Worm (Caenorhabditis elegans): Measurements from ENCODE around the gene F02E11.7.

The F02E11.7 gene

DNA sequence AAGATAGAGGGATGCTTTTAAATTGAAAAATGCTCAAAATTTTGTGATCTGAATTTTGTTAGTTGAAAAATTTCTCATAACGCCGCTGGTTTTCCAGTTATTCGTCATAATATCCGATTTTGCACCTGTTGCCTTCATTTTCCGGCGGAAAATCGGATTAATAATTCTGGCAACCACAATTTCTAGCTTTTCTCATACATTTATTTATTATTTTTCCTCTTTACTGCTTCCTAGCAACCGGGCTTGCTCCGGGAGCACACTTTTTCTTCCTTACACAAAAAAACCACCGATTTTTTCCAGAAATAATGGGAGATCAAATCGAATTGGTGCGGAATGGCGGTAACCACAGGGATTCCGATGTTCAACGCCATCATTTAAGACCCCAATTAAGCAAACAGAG, at the start of gene F02E11.7:
F02E11.7 (plus strand) TSS at position 301 of the 400 bp plus-strand sequence.
- no peak for TF ChIP-seq unc-62 (GFP tag; optimal IDR thresholded peaks at IDR 0.05)

DNA sequence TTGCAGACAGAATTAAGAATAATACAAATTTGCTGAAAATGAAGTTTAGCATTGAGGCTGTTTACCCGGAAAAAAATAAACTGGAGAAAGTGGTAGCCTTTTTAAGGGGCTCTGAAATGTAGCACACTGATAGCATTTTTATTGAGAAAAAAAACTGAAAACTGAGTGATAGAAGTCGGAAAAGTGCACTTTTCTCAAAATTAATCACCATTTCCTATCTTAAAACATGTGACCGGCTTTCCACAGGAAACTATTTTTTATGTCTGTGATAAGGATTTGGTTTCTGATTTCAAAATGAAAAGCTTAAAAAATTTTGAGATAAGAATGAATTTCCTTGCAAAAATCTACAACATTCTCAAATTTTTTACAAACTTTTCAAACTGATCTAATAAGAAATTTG, 46.7 kb upstream of the F02E11.7 start, which contains the start of gene ZC239.22:
ZC239.22 (minus strand) TSS at position 101 of the 400 bp plus-strand sequence.
- TF ChIP-seq unc-62 (GFP tag; optimal IDR thresholded peaks at IDR 0.05), result no peak

DNA sequence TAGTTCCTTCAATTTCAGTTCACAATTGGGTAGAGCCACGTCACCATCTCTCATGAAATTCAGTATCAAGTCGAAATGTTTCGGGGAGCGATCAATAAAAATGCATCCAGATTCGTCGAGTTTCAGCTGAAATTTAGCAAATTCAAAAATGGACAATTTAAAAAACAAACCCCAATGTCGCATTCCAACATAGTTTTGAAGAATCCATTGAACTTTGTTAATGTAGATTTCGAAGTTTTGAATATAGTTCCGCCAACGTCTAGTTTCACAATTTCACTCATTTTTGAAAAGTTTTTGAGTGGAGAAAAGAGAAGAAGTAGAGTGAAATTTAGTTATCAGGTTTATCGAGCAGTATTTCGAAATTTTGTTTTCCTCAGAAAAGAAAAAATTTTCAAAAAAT, 45.7 kb upstream of the F02E11.7 start, which contains the start of gene ZC239.14:
ZC239.14 (minus strand) TSS at position 305 of the 400 bp plus-strand sequence.
- TF ChIP-seq unc-62 (GFP tag; optimal IDR thresholded peaks at IDR 0.05), result no peak

DNA sequence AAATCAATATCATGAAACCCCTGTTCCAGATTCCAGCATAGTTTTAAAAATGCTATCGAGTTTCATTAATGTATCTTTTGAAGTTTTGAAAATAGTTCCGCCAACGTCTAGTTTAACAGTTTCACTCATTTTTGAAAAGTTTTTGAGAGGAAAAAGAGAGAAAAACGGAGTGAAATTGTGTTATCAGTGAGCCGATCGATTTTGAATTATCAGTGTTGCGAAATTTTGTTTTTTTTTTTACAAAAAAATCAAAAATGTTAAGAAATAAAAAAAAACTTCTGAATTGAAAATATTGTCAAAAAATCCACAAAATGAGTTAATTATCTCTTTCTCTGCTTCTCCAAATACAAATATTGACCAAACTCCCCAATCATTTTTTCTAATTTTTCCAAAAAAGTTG, 44.8 kb upstream of the F02E11.7 start, which contains the start of gene ZC239.13:
ZC239.13 (minus strand) TSS at position 154 of the 400 bp plus-strand sequence.
- TF ChIP-seq unc-62 (GFP tag; optimal IDR thresholded peaks at IDR 0.05), result no peak

DNA sequence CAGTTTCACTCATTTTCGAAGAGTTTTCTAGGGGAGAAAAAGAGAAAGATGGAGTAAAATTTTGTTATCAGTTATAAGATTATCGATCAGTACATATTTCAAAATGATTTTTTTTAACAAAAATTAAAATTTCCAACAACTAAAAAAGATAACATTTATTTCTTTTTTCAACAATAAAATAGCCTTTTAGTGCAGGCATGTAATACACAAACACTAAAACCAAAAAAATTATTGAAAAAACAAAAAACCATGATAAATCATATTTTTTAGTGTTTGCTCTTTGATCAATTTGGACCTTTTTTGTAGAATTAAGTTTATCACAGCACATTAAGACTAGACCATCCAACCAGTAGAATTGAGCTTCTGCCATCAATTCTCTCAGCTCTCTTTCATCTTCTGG, 42.8 kb upstream of the F02E11.7 start, which contains the start of gene ZC239.15:
ZC239.15 (minus strand) TSS at position 101 of the 400 bp plus-strand sequence.
- TF ChIP-seq unc-62 (GFP tag; optimal IDR thresholded peaks at IDR 0.05), result no peak

DNA sequence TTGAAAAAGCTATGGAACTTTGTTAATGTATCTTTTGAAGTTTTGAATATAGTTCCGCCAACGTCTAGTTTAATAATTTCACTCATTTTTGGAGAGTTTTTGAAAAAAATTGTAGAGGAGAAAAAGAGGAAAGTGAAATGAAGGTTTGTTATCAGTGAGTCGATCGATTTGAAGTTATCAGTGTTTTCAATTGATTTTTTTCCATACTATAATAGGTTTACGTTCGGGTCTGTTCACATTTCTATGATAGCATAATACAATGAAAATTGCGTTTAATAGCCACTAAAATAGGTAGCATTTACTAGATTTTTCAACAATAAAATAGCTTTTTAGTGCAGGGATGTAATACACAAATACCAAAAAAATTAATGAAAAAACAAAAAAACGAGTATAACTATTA, 42.3 kb upstream of the F02E11.7 start, which contains the start of gene ZC239.16:
ZC239.16 (minus strand) TSS at position 120 of the 400 bp plus-strand sequence.
- TF ChIP-seq unc-62 (GFP tag; optimal IDR thresholded peaks at IDR 0.05), result no peak

DNA sequence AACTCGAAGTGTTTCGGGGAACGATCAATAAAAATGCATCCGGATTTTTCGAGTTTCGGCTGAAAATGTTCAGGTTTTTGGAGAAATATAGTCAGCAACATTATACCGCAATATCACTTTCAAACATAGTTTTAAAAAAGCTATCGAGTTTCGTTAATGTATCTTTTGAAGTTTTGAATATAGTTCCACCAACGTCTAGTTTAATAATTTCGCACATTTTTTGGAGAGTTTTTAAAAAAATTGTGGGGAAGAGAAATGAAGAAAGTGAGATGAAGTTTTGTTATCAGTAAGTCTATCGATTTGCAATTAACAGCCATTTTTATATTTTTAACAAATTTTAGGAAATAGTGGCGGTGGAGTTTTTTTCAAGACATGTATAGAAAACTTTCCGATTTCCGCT, 41.7 kb upstream of the F02E11.7 start, which contains the start of gene ZC239.17:
ZC239.17 (minus strand) TSS at position 101 of the 400 bp plus-strand sequence.
- no peak for TF ChIP-seq unc-62 (GFP tag; optimal IDR thresholded peaks at IDR 0.05)

DNA sequence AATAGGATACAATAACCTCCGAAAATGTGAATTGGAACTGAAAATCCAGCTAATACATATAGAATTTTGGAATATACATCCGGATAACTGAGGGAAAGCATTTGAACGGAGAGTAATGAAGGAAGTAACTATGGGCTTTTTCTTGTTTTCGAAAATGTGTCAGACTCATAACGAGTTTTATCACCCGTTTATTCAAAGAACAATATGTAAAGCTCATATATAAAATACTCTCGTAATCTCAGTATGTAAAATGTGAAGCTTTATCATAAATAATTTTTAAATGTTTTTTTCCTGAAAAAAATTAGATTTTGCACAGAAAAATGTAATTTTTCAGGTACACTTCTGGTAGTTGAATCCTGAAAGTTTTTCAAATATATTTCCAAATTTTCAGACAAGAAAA, 37.0 kb upstream of the F02E11.7 start, which contains the start of gene srh-297:
srh-297 (minus strand) TSS at position 101 of the 400 bp plus-strand sequence.
- TF ChIP-seq unc-62 (GFP tag; optimal IDR thresholded peaks at IDR 0.05), result no peak

DNA sequence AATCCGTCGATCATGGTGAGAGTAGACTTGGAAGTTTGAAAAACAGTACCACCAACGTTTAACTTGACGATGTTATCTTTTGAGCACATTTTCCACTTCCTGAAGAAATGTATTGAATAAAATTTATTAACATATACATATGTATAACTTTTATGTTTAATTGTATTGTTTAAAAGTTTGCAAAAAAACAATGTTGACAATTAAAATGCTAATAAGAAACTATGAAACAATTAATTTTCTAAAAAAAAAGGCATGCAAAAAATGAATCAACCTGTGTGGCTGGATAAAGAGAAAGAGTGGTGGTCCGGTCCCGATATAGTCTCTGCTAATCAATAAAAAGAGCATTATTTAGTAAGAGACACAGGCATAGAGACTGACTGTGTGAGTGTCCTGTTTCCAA, 32.7 kb upstream of the F02E11.7 start, which contains the start of gene C17F4.8:
C17F4.8 (minus strand) TSS at position 101 of the 400 bp plus-strand sequence.
- TF ChIP-seq unc-62 (GFP tag; optimal IDR thresholded peaks at IDR 0.05), result no peak

DNA sequence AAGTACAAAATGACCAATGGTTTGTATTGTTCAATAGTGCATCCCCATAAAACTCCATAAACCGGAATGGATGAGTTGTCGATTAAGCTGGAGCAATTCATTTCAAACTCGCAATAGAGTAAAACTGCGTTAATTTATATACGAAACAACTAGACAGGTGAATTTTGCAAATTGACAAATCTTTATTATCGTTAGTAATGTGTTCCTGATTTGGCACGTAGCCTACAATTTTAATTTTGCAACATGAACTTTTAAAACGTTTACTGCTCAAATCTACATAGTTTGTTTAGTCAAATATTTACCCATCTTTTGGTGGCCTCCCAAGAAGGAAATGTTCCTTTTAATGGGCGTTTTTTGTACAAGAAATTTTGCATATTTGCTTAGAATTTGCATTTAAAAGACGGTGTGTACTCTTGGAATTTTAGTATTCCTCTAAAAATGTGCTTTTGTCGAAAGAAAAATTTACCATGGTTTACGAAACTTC, 30.4 kb upstream of the F02E11.7 start, which contains the start of the genes srz-67 and C17F4.11:
srz-67 (minus strand) TSS at position 101 of the 484 bp plus-strand sequence.
C17F4.11 (plus strand) TSS at position 434 of the 484 bp plus-strand sequence.
- no peak for TF ChIP-seq unc-62 (GFP tag; optimal IDR thresholded peaks at IDR 0.05)

DNA sequence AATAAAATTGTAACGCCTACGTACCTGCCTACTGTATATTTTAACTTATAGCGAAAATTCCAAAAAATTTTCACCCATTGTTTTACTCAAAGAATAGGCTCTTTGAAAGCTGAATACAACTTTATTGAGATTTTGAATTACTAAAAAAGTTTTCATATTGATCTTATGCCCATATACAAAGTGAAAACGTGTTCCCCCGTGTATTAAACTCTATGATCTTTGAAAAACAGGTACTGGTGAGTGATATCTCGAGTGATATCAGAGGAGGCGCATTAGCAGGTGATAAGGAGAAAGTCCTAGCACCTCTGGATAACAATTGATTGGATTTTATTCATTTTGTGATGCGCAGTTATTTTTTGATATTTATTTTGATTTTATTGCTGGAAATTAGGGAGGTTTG, 27.3 kb upstream of the F02E11.7 start, which contains the start of gene C17F4.3:
C17F4.3 (plus strand) TSS at position 301 of the 400 bp plus-strand sequence.
- no peak for TF ChIP-seq unc-62 (GFP tag; optimal IDR thresholded peaks at IDR 0.05)

DNA sequence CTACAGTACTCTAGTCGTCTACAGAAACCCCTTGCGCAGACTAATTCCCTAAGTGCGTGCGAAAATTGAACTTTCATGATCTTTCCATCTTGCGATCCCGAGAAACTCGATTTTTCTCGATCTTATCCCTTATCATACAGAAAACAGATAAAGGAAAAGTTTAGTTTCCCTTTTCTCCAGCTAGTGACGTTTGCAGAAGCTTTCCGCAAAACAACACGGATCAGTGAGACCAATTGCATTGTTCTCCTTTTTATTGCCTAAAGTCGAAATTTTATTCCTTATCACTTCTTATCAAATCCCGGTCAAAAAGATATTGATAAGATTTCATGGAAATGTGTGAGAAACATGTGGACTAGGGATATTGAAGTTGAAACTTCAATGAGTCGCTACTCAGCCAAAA, 25.6 kb upstream of the F02E11.7 start:
- TF ChIP-seq unc-62 (GFP tag; optimal IDR thresholded peaks at IDR 0.05), result no peak

DNA sequence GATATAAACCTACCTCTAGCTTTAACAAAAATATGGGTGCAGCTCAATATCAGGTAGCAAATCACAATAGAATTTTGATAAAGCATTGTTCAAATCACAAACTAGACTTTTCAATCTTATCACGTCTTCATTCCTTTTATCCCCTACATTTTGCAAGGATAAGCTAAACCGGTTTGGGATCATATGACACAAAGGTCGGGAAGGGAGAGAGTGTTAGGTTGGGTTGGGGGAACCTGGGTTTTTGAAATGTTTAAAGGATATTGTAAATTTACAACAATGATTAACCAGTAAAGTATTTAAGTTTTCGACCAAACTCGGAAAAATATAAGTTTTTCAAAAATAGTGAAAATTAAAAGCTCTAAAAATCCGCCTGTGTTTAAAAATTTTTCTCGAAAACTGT, 23.4 kb upstream of the F02E11.7 start, which contains the start of gene C17F4.12:
C17F4.12 (minus strand) TSS at position 101 of the 400 bp plus-strand sequence.
- TF ChIP-seq unc-62 (GFP tag; optimal IDR thresholded peaks at IDR 0.05), result no peak

DNA sequence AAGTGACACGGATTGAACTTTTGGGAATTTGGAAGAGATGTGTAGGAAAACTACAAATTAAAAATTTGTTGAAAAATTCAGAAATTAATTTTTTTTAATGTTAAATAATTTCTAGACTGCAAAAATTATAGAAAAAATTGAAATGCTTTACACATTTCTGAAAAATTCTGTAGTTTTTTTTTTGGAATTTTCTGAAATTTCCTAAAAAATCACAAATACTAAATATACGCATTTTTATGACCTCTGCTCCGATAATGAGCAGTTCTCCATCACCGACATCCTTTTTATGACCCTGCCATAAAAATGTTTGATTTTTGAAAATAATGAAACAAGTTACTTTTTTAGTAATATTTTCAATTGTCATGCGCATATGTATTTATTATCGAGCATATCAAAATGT, 22.7 kb upstream of the F02E11.7 start:
- no peak for TF ChIP-seq unc-62 (GFP tag; optimal IDR thresholded peaks at IDR 0.05)

DNA sequence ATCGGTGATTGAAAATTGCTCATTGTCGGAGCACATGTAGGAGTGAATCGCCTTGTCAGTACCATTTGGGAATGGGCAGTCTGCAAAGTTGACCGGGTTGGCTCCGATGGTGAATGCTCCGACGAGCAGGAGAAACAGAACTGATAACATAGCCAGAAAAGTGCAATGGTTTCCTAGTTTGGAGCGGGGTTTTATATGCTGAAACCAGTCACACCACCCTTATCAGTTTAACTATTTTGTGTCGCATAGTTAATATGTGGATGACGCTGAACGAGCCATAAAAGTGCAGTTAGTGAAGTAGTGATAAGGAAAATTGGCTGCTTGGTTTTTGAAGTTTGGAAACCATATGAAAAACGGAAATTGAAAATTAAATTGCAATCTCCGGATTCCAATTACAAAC, 21.6 kb upstream of the F02E11.7 start, which contains the start of gene C17F4.7:
C17F4.7 (minus strand) TSS at position 180 of the 400 bp plus-strand sequence.
- no peak for TF ChIP-seq unc-62 (GFP tag; optimal IDR thresholded peaks at IDR 0.05)

DNA sequence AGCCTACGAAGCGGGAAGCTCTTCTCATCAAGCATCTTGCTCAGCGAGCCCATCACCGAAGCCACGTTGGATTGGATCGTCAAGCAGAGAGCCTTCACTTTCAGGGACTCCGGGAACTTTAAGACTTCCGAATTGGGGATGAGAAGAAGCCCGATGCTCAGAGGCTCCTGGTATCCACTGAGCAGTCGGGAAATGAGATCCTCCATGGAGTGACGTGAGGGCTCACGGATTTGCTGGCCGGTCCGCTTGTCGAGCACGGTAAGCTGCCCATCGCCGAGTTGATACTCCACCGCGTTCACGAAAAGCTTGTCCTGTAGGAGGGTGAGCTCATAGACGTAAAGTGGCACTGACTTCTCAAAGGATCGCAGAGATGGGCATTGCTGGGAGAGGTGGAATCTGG, 19.9 kb upstream of the F02E11.7 start:
- no peak for TF ChIP-seq unc-62 (GFP tag; optimal IDR thresholded peaks at IDR 0.05)

Measured in whole organism, dauer.